Worm (Caenorhabditis elegans) whole organism, L2 larva: ENCODE data around the gene ZK354.6.

Experiments used
- alr-1 ChIP-seq: fragments of 150-350 bp; optimal IDR thresholded peaks from 2 replicates; lab custom pipeline; 2014; ENCODE audit warnings: missing biosample characterization, missing genetic modification characterization
- aly-2 ChIP-seq: fragments of 150-350 bp; optimal IDR thresholded peaks from 2 replicates; lab custom pipeline; 2014; ENCODE audit warnings: missing biosample characterization, missing genetic modification characterization
- ama-1 ChIP-seq: fragments of 150-350 bp; optimal IDR thresholded peaks from 2 replicates; lab custom pipeline; 2018; ENCODE audit warnings: inconsistent platforms
- blmp-1 ChIP-seq: sonication (generic microtip); optimal IDR thresholded peaks from 2 replicates; lab custom pipeline; 2017; ENCODE audit warnings: missing genetic modification characterization, mild to moderate bottlenecking, missing compliant biosample characterization, antibody characterized with exemption, moderate library complexity; ENCODE audit not compliant: insufficient read depth
- ceh-82 ChIP-seq: fragments of 150-350 bp; optimal IDR thresholded peaks from 2 replicates; lab custom pipeline; 2014; ENCODE audit warnings: missing biosample characterization, missing genetic modification characterization
- egl-27 ChIP-seq: sonication (generic microtip); optimal IDR thresholded peaks from 3 replicates; lab custom pipeline; 2017; ENCODE audit warnings: missing biosample characterization, missing genetic modification reagents, missing genetic modification characterization
- lin-11 ChIP-seq: fragments of 150-350 bp; sonication (generic microtip); optimal IDR thresholded peaks from 2 replicates; lab custom pipeline; 2014; ENCODE audit warnings: missing biosample characterization, missing genetic modification characterization, inconsistent platforms, mixed read lengths
- lin-39 ChIP-seq: fragments of 150-350 bp; optimal IDR thresholded peaks from 2 replicates; lab custom pipeline; 2014; ENCODE audit warnings: missing biosample characterization, missing genetic modification reagents, missing genetic modification characterization
- lsy-2 ChIP-seq, 2 experiments: fragments of 150-350 bp in 1 of 2; sonication (generic microtip) in 1 of 2; optimal IDR thresholded peaks; 2 replicates each; lab custom pipeline; 2014 to 2017; ENCODE audit warnings: missing biosample characterization in 2 of 2, missing genetic modification characterization in 2 of 2
- mab-5 ChIP-seq: fragments of 150-350 bp; optimal IDR thresholded peaks from 2 replicates; lab custom pipeline; 2014; ENCODE audit warnings: missing biosample characterization, missing genetic modification characterization
- nhr-21 ChIP-seq: fragments of 150-350 bp; optimal IDR thresholded peaks from 2 replicates; lab custom pipeline; 2014; ENCODE audit warnings: missing biosample characterization, missing genetic modification characterization
- skn-1 ChIP-seq: sonication (generic microtip); optimal IDR thresholded peaks from 2 replicates; lab custom pipeline; 2017; ENCODE audit warnings: missing biosample characterization, missing genetic modification characterization
- unc-62 ChIP-seq: fragments of 150-350 bp; optimal IDR thresholded peaks from 2 replicates; lab custom pipeline; 2014; ENCODE audit warnings: missing biosample characterization, missing genetic modification reagents, missing genetic modification characterization
- ztf-4 ChIP-seq: fragments of 150-350 bp; optimal IDR thresholded peaks from 2 replicates; lab custom pipeline; 2014; ENCODE audit warnings: missing biosample characterization, missing genetic modification characterization

- TF ChIP-seq unc-62 (GFP tag; lab: Kevin White, UChicago): no peak
- TF ChIP-seq lin-11 (tag; lab: Kevin White, UChicago): no peak
- TF ChIP-seq ztf-4: no peak
- TF ChIP-seq skn-1 (tag; lab: Kevin White, UChicago): no peak
- TF ChIP-seq ceh-82 (tag; lab: Kevin White, UChicago): no peak
- no peak for TF ChIP-seq egl-27
- TF ChIP-seq nhr-21 (tag; lab: Kevin White, UChicago): no peak
- no peak for TF ChIP-seq mab-5 (tag; lab: Kevin White, UChicago)
- TF ChIP-seq blmp-1: no peak
- TF ChIP-seq lsy-2 (tag; optimal IDR thresholded peaks at IDR 0.05; lab: Kevin White, UChicago): no peak
- no peak for TF ChIP-seq lin-39
- TF ChIP-seq aly-2 (tag; lab: Kevin White, UChicago): no peak
- no peak for TF ChIP-seq alr-1
- no peak for TF ChIP-seq ama-1 (lab: Kevin White, UChicago)
Observed at ce11 chrIV:5344168-5344567, 46.8 kb upstream of the ZK354.6 start.
